Worm (Caenorhabditis elegans) whole organism, L4 larva: ENCODE results near the gene grl-29.

Source experiments
- F26F4.8 ChIP-seq: fragments of 200-800 bp; sonication (Bioruptor generic); conservative IDR thresholded peaks from 2 replicates; pipeline ENCODE4 v1.3.6; 2022; ENCODE audit warnings: missing genetic modification characterization, missing compliant biosample characterization
- ZK337.2 ChIP-seq: fragments of 200-800 bp; sonication (Bioruptor generic); IDR thresholded peaks from 2 replicates; pipeline ENCODE4 v1.3.6; 2022; ENCODE audit warnings: missing genetic modification reagents, missing genetic modification characterization, missing compliant biosample characterization
- ZK546.5 ChIP-seq, 2 experiments: sonication (generic microtip); optimal IDR thresholded peaks; 2 replicates each; lab custom pipeline; 2017; ENCODE audit warnings: missing biosample characterization in 2 of 2, missing genetic modification characterization in 2 of 2
- aly-2 ChIP-seq: sonication (generic microtip); optimal IDR thresholded peaks from 2 replicates; lab custom pipeline; 2018; ENCODE audit warnings: missing biosample characterization, missing genetic modification characterization
- ama-1 ChIP-seq: fragments of 150-350 bp; optimal IDR thresholded peaks from 2 replicates; lab custom pipeline; 2014; ENCODE audit warnings: inconsistent platforms, mixed read lengths
- egl-27 ChIP-seq: sonication (generic microtip); optimal IDR thresholded peaks from 3 replicates; lab custom pipeline; 2017; ENCODE audit warnings: missing biosample characterization, missing genetic modification reagents, missing genetic modification characterization
- fkh-10 ChIP-seq: fragments of 150-350 bp; optimal IDR thresholded peaks from 2 replicates; lab custom pipeline; 2014; ENCODE audit warnings: missing biosample characterization, missing genetic modification reagents, missing genetic modification characterization
- jun-1 ChIP-seq: fragments of 150-350 bp; optimal IDR thresholded peaks from 2 replicates; lab custom pipeline; 2014; ENCODE audit warnings: missing biosample characterization, missing genetic modification reagents, missing genetic modification characterization
- nhr-76 ChIP-seq: fragments of 150-350 bp; optimal IDR thresholded peaks from 2 replicates; lab custom pipeline; 2014; ENCODE audit warnings: missing biosample characterization, missing genetic modification characterization
- spr-1 ChIP-seq: sonication (generic microtip); optimal IDR thresholded peaks from 2 replicates; lab custom pipeline; 2016; ENCODE audit warnings: mild to moderate bottlenecking, missing genetic modification characterization, missing compliant biosample characterization
- spr-3 ChIP-seq: fragments of 200-800 bp; sonication (Bioruptor generic); optimal IDR thresholded peaks from 2 replicates; lab custom pipeline; 2018; ENCODE audit warnings: mild to moderate bottlenecking, missing genetic modification characterization, missing compliant biosample characterization
- unc-39 ChIP-seq: sonication (generic microtip); optimal IDR thresholded peaks from 2 replicates; lab custom pipeline; 2017; ENCODE audit warnings: missing biosample characterization, missing genetic modification characterization
- ztf-7 ChIP-seq: fragments of 150-350 bp; optimal IDR thresholded peaks from 2 replicates; lab custom pipeline; 2014; ENCODE audit warnings: missing biosample characterization, missing genetic modification characterization

- no peak for TF ChIP-seq spr-1 (tag; lab: Kevin White, UChicago)
- TF ChIP-seq F26F4.8 (GFP tag; lab: Robert Waterston, UW) = no peak
- TF ChIP-seq egl-27 (tag; lab: Kevin White, UChicago) = no peak
- no peak for TF ChIP-seq jun-1 (tag; lab: Kevin White, UChicago)
- no peak for TF ChIP-seq ama-1 (lab: Kevin White, UChicago)
- TF ChIP-seq spr-3 (GFP tag; lab: Kevin White, UChicago) = no peak
- TF ChIP-seq ztf-7 (tag; lab: Kevin White, UChicago) = no peak
- TF ChIP-seq ZK546.5 (tag; optimal IDR thresholded peaks at IDR 0.05; lab: Kevin White, UChicago) = no peak
- no peak for TF ChIP-seq nhr-76 (tag; lab: Kevin White, UChicago)
- no peak for TF ChIP-seq unc-39 (tag; lab: Kevin White, UChicago)
- TF ChIP-seq ZK337.2 (GFP tag; lab: Robert Waterston, UW) = no peak
- TF ChIP-seq fkh-10 (GFP tag; lab: Kevin White, UChicago) = no peak
- no peak for TF ChIP-seq aly-2 (tag; lab: Kevin White, UChicago)
These were observed 24.2 kb upstream of the grl-29 start for ce11 chrV:3579248-3579647.
